Worm (Caenorhabditis elegans): Measurements from ENCODE around the gene Y38H6C.13.

Y38H6C.13 gene

ce11 chrV:20525816-20526459 lies 1.7 kb upstream of the Y38H6C.13 start, which contains the start of the genes srh-166 and Y38H6C.24:
Gene srh-166 (minus strand): TSS chrV:20525866.
Gene Y38H6C.24 (plus strand): TSS chrV:20526435.
- TF ChIP-seq sem-4 (tag; optimal IDR thresholded peaks at IDR 0.05) (no peak), sma-9 (GFP tag; optimal IDR thresholded peaks at IDR 0.05) (peak; percentile 64), sma-9 (tag; optimal IDR thresholded peaks at IDR 0.05) (no peak), gmeb-1 (tag; optimal IDR thresholded peaks at IDR 0.05) (peak; percentile 17), fos-1 (tag; optimal IDR thresholded peaks at IDR 0.05) (peak; percentile 98)

- TF ChIP-seq sem-4 (tag; optimal IDR thresholded peaks at IDR 0.05) (no peak), lsy-2 (tag; optimal IDR thresholded peaks at IDR 0.05) (no peak), nhr-10 (tag; optimal IDR thresholded peaks at IDR 0.05) (no peak), lin-11 (tag; optimal IDR thresholded peaks at IDR 0.05) (no peak), unc-55 (GFP tag; optimal IDR thresholded peaks at IDR 0.05) (no peak), unc-62 (GFP tag; optimal IDR thresholded peaks at IDR 0.05) (no peak), mab-5 (tag; optimal IDR thresholded peaks at IDR 0.05) (no peak), R02D3.7 (tag; optimal IDR thresholded peaks at IDR 0.05) (no peak), Y55F3AM.14 (GFP tag; optimal IDR thresholded peaks at IDR 0.05) (no peak), ztf-1 (GFP tag; conservative IDR thresholded peaks at IDR 0.05) (no peak), nhr-23 (tag; optimal IDR thresholded peaks at IDR 0.05) (no peak), nhr-12 (tag; optimal IDR thresholded peaks at IDR 0.05) (no peak), C34F6.9 (tag; optimal IDR thresholded peaks at IDR 0.05) (no peak), snpc-4 (tag; optimal IDR thresholded peaks at IDR 0.05) (no peak), crh-2 (tag; optimal IDR thresholded peaks at IDR 0.05) (no peak), dmd-4 (tag; optimal IDR thresholded peaks at IDR 0.05) (no peak), mdl-1 (tag; optimal IDR thresholded peaks at IDR 0.05) (no peak), skn-1 (tag; optimal IDR thresholded peaks at IDR 0.05) (no peak), ZK546.5 (tag; optimal IDR thresholded peaks at IDR 0.05) (no peak), unc-39 (tag; optimal IDR thresholded peaks at IDR 0.05) (no peak)
Measured at ce11 chrV:20534072-20534471, 6.5 kb downstream of the Y38H6C.13 start, which contains the start of gene famh-161. Gene famh-161 (minus strand): TSS chrV:20534172.

DNA sequence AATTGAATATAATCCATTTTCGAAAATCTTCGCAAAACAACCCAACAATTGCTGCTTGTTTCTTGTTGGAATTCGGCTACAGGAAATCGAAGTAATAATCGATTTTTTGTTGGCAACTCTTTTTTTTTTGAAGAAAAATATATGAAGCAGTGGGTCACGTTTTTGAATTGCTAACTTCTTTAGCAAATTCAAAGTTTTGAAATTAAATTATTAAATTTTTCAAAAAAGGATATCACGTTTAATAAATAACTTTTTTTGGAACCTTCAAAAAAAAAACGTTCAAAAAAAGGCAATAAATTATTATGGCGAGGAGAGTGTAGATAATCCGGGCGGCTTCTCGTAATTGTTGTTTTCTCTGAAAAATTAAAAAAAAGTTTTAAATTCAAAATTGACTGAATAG lies 8.6 kb downstream of the Y38H6C.13 start, which contains the start of gene Y38H6C.15:
TSS of gene Y38H6C.15 (minus strand) at position 101 of the 400 bp plus-strand sequence.
- TF ChIP-seq F13H6.1 (tag; optimal IDR thresholded peaks at IDR 0.05): no peak
- TF ChIP-seq nhr-6 (tag; optimal IDR thresholded peaks at IDR 0.05): no peak
- TF ChIP-seq nhr-237 (tag; optimal IDR thresholded peaks at IDR 0.05): no peak
- TF ChIP-seq mab-5 (tag; optimal IDR thresholded peaks at IDR 0.05): no peak
- TF ChIP-seq unc-62 (GFP tag; optimal IDR thresholded peaks at IDR 0.05): no peak
- no peak for TF ChIP-seq zag-1 (tag; optimal IDR thresholded peaks at IDR 0.05)
- TF ChIP-seq dmd-4 (tag; optimal IDR thresholded peaks at IDR 0.05): no peak
- no peak for TF ChIP-seq unc-39 (tag; optimal IDR thresholded peaks at IDR 0.05)
- TF ChIP-seq sma-9 (GFP tag; optimal IDR thresholded peaks at IDR 0.05): no peak
- TF ChIP-seq sma-9 (tag; optimal IDR thresholded peaks at IDR 0.05): no peak
- no peak for TF ChIP-seq C34F6.9 (tag; optimal IDR thresholded peaks at IDR 0.05)
- TF ChIP-seq gmeb-1 (tag; optimal IDR thresholded peaks at IDR 0.05): no peak
- no peak for TF ChIP-seq blmp-1 (tag; optimal IDR thresholded peaks at IDR 0.05; ENCODE audit: insufficient read depth)
- no peak for TF ChIP-seq R02D3.7 (tag; optimal IDR thresholded peaks at IDR 0.05)
- no peak for TF ChIP-seq lin-11 (tag; optimal IDR thresholded peaks at IDR 0.05)

DNA sequence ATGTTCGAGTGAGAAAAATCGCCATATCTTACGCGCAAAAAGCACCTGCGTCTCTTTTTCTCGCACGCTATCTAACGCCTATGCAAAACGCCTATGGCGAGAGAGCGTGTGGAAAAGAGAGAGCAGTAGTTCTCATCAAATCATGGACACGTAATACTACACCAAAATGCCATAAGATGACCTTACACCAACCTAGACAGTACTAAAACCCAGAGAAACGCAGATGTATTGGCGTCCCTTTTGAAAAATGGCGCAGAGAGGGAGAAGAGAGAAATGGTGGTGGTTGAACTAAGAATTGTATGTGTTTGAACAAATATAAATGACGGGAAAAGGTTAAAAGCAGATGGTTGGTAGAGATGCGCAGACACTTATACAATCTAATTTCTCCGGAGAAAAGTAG lies 11.5 kb downstream of the Y38H6C.13 start, which contains the start of gene Y38H6C.16:
TSS of gene Y38H6C.16 (minus strand) at position 293 of the 400 bp plus-strand sequence.
- TF ChIP-seq ceh-82 (tag; optimal IDR thresholded peaks at IDR 0.05): no peak
- no peak for TF ChIP-seq nhr-10 (tag; optimal IDR thresholded peaks at IDR 0.05)
- TF ChIP-seq ztf-1 (GFP tag; conservative IDR thresholded peaks at IDR 0.05): no peak
- no peak for TF ChIP-seq fos-1 (tag; optimal IDR thresholded peaks at IDR 0.05)
- no peak for TF ChIP-seq Y55F3AM.14 (GFP tag; optimal IDR thresholded peaks at IDR 0.05)
- TF ChIP-seq ceh-16 (tag; optimal IDR thresholded peaks at IDR 0.05): no peak
- TF ChIP-seq nhr-23 (tag; optimal IDR thresholded peaks at IDR 0.05): no peak
- TF ChIP-seq aly-2 (tag; optimal IDR thresholded peaks at IDR 0.05): no peak
- no peak for TF ChIP-seq nhr-237 (tag; optimal IDR thresholded peaks at IDR 0.05)
- no peak for TF ChIP-seq unc-62 (GFP tag; optimal IDR thresholded peaks at IDR 0.05)

DNA sequence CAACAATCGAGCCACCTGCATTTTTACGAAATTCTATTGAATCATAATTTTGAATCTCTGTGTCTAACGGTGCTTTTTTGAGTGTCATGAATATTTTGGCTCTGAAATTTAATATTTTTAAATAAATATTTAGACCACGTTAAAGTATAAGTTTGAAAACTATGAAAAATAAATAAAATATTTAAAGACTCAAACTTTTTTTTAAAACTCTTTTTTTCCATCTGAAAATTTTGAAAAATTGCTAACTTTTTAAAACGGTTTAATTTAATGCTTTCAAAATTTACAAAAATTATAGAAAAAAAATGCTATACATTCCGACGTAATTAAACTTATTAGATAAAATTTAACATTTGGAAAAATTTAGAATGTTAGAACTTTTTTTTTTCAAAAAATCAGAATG lies 16.5 kb downstream of the Y38H6C.13 start, which contains the start of gene slc-36.3:
TSS of gene slc-36.3 (minus strand) at position 101 of the 400 bp plus-strand sequence.
- TF ChIP-seq lin-11 (tag; optimal IDR thresholded peaks at IDR 0.05): no peak
- no peak for TF ChIP-seq blmp-1 (tag; optimal IDR thresholded peaks at IDR 0.05; ENCODE audit: insufficient read depth)
- TF ChIP-seq peb-1 (tag; optimal IDR thresholded peaks at IDR 0.05): no peak
- no peak for TF ChIP-seq C34F6.9 (tag; optimal IDR thresholded peaks at IDR 0.05)
- TF ChIP-seq mbf-1 (tag; optimal IDR thresholded peaks at IDR 0.05): no peak
- TF ChIP-seq skn-1 (tag; optimal IDR thresholded peaks at IDR 0.05): no peak
